Fruit fly (Drosophila melanogaster) whole organism, adult: ENCODE data around the gene Bcat.

ENCODE experiments used
- CG11617 ChIP-seq: fragments of 200-800 bp; sonication (Bioruptor generic); optimal IDR thresholded peaks from 2 replicates; lab custom pipeline; 2017; ENCODE audit warnings: mild to moderate bottlenecking, missing biosample characterization, missing genetic modification reagents, missing genetic modification characterization
- CG12768 ChIP-seq: fragments of 200-800 bp; sonication (Bioruptor generic); optimal IDR thresholded peaks from 2 replicates; lab custom pipeline; 2017; ENCODE audit warnings: missing biosample characterization, missing genetic modification characterization, mild to moderate bottlenecking, moderate library complexity, missing genetic modification reagents
- CG14711 ChIP-seq: fragments of 200-800 bp; sonication (Bioruptor generic); optimal IDR thresholded peaks from 2 replicates; lab custom pipeline; 2018; ENCODE audit warnings: missing biosample characterization, mild to moderate bottlenecking, missing genetic modification characterization, moderate library complexity
- CG1620 ChIP-seq: fragments of 200-800 bp; sonication (Bioruptor generic); optimal IDR thresholded peaks from 2 replicates; lab custom pipeline; 2016; ENCODE audit warnings: missing biosample characterization, missing genetic modification characterization
- CG33017 ChIP-seq: fragments of 200-800 bp; sonication (Bioruptor generic); optimal IDR thresholded peaks from 2 replicates; lab custom pipeline; 2018; ENCODE audit warnings: missing biosample characterization, mild to moderate bottlenecking, missing genetic modification characterization, moderate library complexity
- CG5204 ChIP-seq: fragments of 200-800 bp; sonication (Bioruptor generic); optimal IDR thresholded peaks from 2 replicates; lab custom pipeline; 2016; ENCODE audit warnings: missing biosample characterization, missing genetic modification characterization
- CG7045 ChIP-seq: fragments of 200-800 bp; sonication (Bioruptor generic); optimal IDR thresholded peaks from 2 replicates; lab custom pipeline; 2017; ENCODE audit warnings: missing biosample characterization, mild to moderate bottlenecking, missing genetic modification characterization
- CG7101 ChIP-seq: fragments of 200-800 bp; sonication (Bioruptor generic); optimal IDR thresholded peaks from 2 replicates; lab custom pipeline; 2018; ENCODE audit warnings: missing biosample characterization, mild to moderate bottlenecking, missing genetic modification characterization, moderate library complexity
- Clk ChIP-seq: fragments of 200-800 bp; sonication (Bioruptor generic); optimal IDR thresholded peaks from 2 replicates; lab custom pipeline; 2017; ENCODE audit warnings: missing biosample characterization, missing genetic modification characterization
- Crg-1 ChIP-seq: fragments of 200-800 bp; sonication (Bioruptor generic); optimal IDR thresholded peaks from 2 replicates; lab custom pipeline; 2016; ENCODE audit warnings: missing biosample characterization, missing genetic modification characterization
- Hr96 ChIP-seq: fragments of 200-800 bp; sonication (Bioruptor generic); optimal IDR thresholded peaks from 2 replicates; lab custom pipeline; 2016; ENCODE audit warnings: missing biosample characterization, missing genetic modification characterization
- Mnt ChIP-seq: fragments of 200-800 bp; sonication (Bioruptor generic); optimal IDR thresholded peaks from 2 replicates; lab custom pipeline; 2016; ENCODE audit warnings: missing biosample characterization, mild to moderate bottlenecking, missing genetic modification characterization
- bab1 ChIP-seq: fragments of 200-800 bp; sonication (Bioruptor generic); optimal IDR thresholded peaks from 3 replicates; lab custom pipeline; 2019; ENCODE audit warnings: missing biosample characterization, mild to moderate bottlenecking, missing genetic modification characterization, moderate library complexity
- cic ChIP-seq: fragments of 200-800 bp; sonication (Bioruptor generic); optimal IDR thresholded peaks from 2 replicates; lab custom pipeline; 2017; ENCODE audit warnings: missing biosample characterization, mild to moderate bottlenecking, missing genetic modification characterization, moderate library complexity
- cnc ChIP-seq, 2 experiments: fragments of >200 bp; optimal IDR thresholded peaks; 2 replicates each; lab custom pipeline; 2017
- kay ChIP-seq: fragments of 200-800 bp; sonication (Bioruptor generic); peaks from one replicate; lab custom pipeline; 2016; ENCODE audit warnings: missing biosample characterization, missing genetic modification characterization, borderline replicate concordance
- ovo ChIP-seq: fragments of 200-800 bp; sonication (Bioruptor generic); optimal IDR thresholded peaks from 2 replicates; lab custom pipeline; 2016; ENCODE audit warnings: missing biosample characterization, missing genetic modification characterization
- pad ChIP-seq: fragments of 200-800 bp; sonication (Bioruptor generic); optimal IDR thresholded peaks from 3 replicates; lab custom pipeline; 2017; ENCODE audit warnings: missing biosample characterization, missing genetic modification characterization, mild to moderate bottlenecking, moderate library complexity, missing genetic modification reagents
- tj ChIP-seq: fragments of 200-800 bp; sonication (Bioruptor generic); optimal IDR thresholded peaks from 3 replicates; lab custom pipeline; 2017; ENCODE audit warnings: missing biosample characterization, mild to moderate bottlenecking, missing genetic modification characterization, moderate library complexity
- toe ChIP-seq: fragments of 200-800 bp; sonication (Bioruptor generic); optimal IDR thresholded peaks from 2 replicates; lab custom pipeline; 2016; ENCODE audit warnings: missing biosample characterization, missing genetic modification characterization

The Bcat gene

dm6 chrX:13406293-13406692 lies 9.6 kb downstream of the Bcat start:
- TF ChIP-seq ovo (GFP tag; lab: Kevin White, UChicago) (no peak), cic (GFP tag; lab: Kevin White, UChicago) (no peak), bab1 (GFP tag; lab: Kevin White, UChicago) (no peak), Hr96 (no peak), toe (GFP tag; lab: Kevin White, UChicago) (no peak), cnc (optimal IDR thresholded peaks at IDR 0.05; lab: Kevin White, UChicago) (no peak), CG12768 (GFP tag; lab: Kevin White, UChicago) (no peak), CG7101 (tag; lab: Kevin White, UChicago) (no peak)

dm6 chrX:13407673-13408072 lies 11.0 kb downstream of the Bcat start:
- TF ChIP-seq CG11617 (GFP tag; lab: Kevin White, UChicago): no peak
- peak in 1 of 2 experiments; percentile 26 for TF ChIP-seq cnc (optimal IDR thresholded peaks at IDR 0.05; lab: Kevin White, UChicago)

DNA sequence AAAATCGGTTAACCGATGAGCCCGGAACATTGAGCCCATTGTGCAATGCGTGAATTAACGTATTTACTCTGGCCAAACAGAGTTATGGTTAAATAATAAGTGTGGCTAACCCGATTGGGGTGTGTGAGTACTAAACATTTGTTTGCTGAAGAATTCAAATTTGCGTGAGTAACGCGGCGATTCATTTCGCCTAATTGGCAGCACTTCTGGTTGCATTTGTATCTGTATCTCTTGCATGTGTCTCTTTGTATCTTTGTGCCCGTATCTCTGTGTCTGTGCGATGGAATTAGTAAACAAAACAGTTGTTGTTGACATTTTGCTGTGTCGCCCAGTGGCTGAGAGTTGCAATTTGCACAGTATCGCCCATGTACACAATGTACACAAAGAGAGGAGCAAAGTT lies 14.2 kb downstream of the Bcat start:
- TF ChIP-seq CG1620 (GFP tag; lab: Kevin White, UChicago): peak; percentile 4
- TF ChIP-seq pad (GFP tag; lab: Kevin White, UChicago): no peak
- TF ChIP-seq CG7101 (tag; lab: Kevin White, UChicago): peak; percentile 14

- TF ChIP-seq Hr96 (no peak), cnc (optimal IDR thresholded peaks at IDR 0.05; lab: Kevin White, UChicago) (no peak), CG14711 (no peak), Mnt (GFP tag; lab: Kevin White, UChicago) (no peak), CG7101 (tag; lab: Kevin White, UChicago) (no peak), CG1620 (GFP tag; lab: Kevin White, UChicago) (no peak), CG5204 (GFP tag; lab: Kevin White, UChicago) (no peak), CG11617 (GFP tag; lab: Kevin White, UChicago) (no peak), kay (GFP tag; lab: Kevin White, UChicago) (no peak)
Measured at dm6 chrX:13411376-13411973, 14.8 kb downstream of the Bcat start.

dm6 chrX:13412941-13413613 lies 16.4 kb downstream of the Bcat start, which contains the start of the genes CG1998 and Set2:
Gene CG1998 (minus strand): TSS chrX:13413074.
Gene Set2 (plus strand): TSS chrX:13413242.
- TF ChIP-seq Crg-1 (GFP tag; lab: Kevin White, UChicago) (peak; percentile 31), Hr96 (no peak), Mnt (GFP tag; lab: Kevin White, UChicago) (peak; percentile 90), kay (GFP tag; lab: Kevin White, UChicago) (no peak), tj (peak; percentile 7), bab1 (GFP tag; lab: Kevin White, UChicago) (peak; percentile 43), CG5204 (GFP tag; lab: Kevin White, UChicago) (no peak), cic (GFP tag; lab: Kevin White, UChicago) (peak; percentile 64), CG11617 (GFP tag; lab: Kevin White, UChicago) (no peak), cnc (optimal IDR thresholded peaks at IDR 0.05; lab: Kevin White, UChicago) (no peak), CG7101 (tag; lab: Kevin White, UChicago) (peak; percentile 36), CG12768 (GFP tag; lab: Kevin White, UChicago) (no peak), CG33017 (tag; lab: Kevin White, UChicago) (no peak), CG14711 (peak; percentile 91), Clk (GFP tag; lab: Kevin White, UChicago) (no peak), toe (GFP tag; lab: Kevin White, UChicago) (no peak), pad (GFP tag; lab: Kevin White, UChicago) (peak; percentile 63), ovo (GFP tag; lab: Kevin White, UChicago) (peak; percentile 50), CG1620 (GFP tag; lab: Kevin White, UChicago) (peak; percentile 45), CG7045 (GFP tag; lab: Kevin White, UChicago) (no peak)

DNA sequence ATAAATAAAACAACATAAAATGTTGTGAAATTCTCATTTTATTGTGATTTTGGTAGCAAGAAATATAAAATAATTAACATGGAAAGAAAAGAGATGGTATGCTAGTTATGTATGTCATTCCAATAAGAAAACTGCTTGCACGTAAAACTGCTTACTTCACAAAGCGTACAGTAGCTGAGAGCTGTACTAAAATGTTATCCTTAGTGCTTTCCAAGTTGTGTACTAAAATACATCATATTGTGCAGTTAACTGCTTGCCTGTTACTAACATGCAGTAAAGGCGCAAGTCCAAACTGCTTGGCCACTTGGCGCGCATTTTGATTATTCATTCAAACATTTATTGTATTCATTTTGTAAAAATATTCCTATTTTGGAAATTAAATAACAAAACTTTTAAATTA lies 24.4 kb downstream of the Bcat start:
- no peak for TF ChIP-seq CG33017 (tag; lab: Kevin White, UChicago)
- TF ChIP-seq cic (GFP tag; lab: Kevin White, UChicago): no peak
- no peak for TF ChIP-seq ovo (GFP tag; lab: Kevin White, UChicago)
- no peak for TF ChIP-seq CG5204 (GFP tag; lab: Kevin White, UChicago)
- no peak for TF ChIP-seq kay (GFP tag; lab: Kevin White, UChicago)
- TF ChIP-seq CG11617 (GFP tag; lab: Kevin White, UChicago): no peak
- no peak for TF ChIP-seq Clk (GFP tag; lab: Kevin White, UChicago)
- no peak for TF ChIP-seq CG1620 (GFP tag; lab: Kevin White, UChicago)
- no peak for TF ChIP-seq Hr96

dm6 chrX:13434065-13434464 lies 37.4 kb downstream of the Bcat start:
- TF ChIP-seq Clk (GFP tag; lab: Kevin White, UChicago) (no peak), kay (GFP tag; lab: Kevin White, UChicago) (no peak), Crg-1 (GFP tag; lab: Kevin White, UChicago) (no peak), toe (GFP tag; lab: Kevin White, UChicago) (no peak), bab1 (GFP tag; lab: Kevin White, UChicago) (no peak), ovo (GFP tag; lab: Kevin White, UChicago) (no peak), CG7101 (tag; lab: Kevin White, UChicago) (no peak), CG1620 (GFP tag; lab: Kevin White, UChicago) (no peak)
